Worm (Caenorhabditis elegans) whole organism, L4 larva: ENCODE data around the gene E04D5.4.

ENCODE experiments used
- F49E8.2 ChIP-seq: sonication (generic microtip); optimal IDR thresholded peaks from 2 replicates; lab custom pipeline; 2016; ENCODE audit warnings: missing compliant biosample characterization, mild to moderate bottlenecking, missing genetic modification characterization, borderline replicate concordance
- T20F7.1 ChIP-seq: fragments of 200-800 bp; sonication (Bioruptor generic); optimal IDR thresholded peaks from 2 replicates; lab custom pipeline; 2018; ENCODE audit warnings: mild to moderate bottlenecking, missing genetic modification characterization, missing compliant biosample characterization
- Y75B8A.6 ChIP-seq: fragments of 200-800 bp; sonication (Bioruptor generic); IDR thresholded peaks from 2 replicates; pipeline ENCODE4 v1.3.6; 2022; ENCODE audit warnings: missing genetic modification reagents, missing genetic modification characterization, missing compliant biosample characterization
- ZK337.2 ChIP-seq: fragments of 200-800 bp; sonication (Bioruptor generic); IDR thresholded peaks from 2 replicates; pipeline ENCODE4 v1.3.6; 2022; ENCODE audit warnings: missing genetic modification reagents, missing genetic modification characterization, missing compliant biosample characterization
- aha-1 ChIP-seq: fragments of 150-350 bp; peaks from one replicate; lab custom pipeline; 2014; ENCODE audit warnings: missing biosample characterization, missing genetic modification characterization
- aly-2 ChIP-seq: sonication (generic microtip); optimal IDR thresholded peaks from 2 replicates; lab custom pipeline; 2018; ENCODE audit warnings: missing biosample characterization, missing genetic modification characterization
- arid-1 ChIP-seq: fragments of 200-800 bp; sonication (Bioruptor generic); conservative IDR thresholded peaks from 2 replicates; pipeline ENCODE4 v1.3.6; 2022; ENCODE audit warnings: missing genetic modification reagents, missing genetic modification characterization, missing compliant biosample characterization
- attf-4 ChIP-seq: sonication (generic microtip); optimal IDR thresholded peaks from 3 replicates; lab custom pipeline; 2017; ENCODE audit warnings: missing biosample characterization, missing genetic modification characterization
- ceh-44 ChIP-seq: fragments of 200-800 bp; sonication (Bioruptor generic); IDR thresholded peaks from 2 replicates; pipeline ENCODE4 v1.3.6; 2022; ENCODE audit warnings: missing genetic modification reagents, missing genetic modification characterization, missing compliant biosample characterization
- ceh-82 ChIP-seq: sonication (generic microtip); optimal IDR thresholded peaks from 2 replicates; lab custom pipeline; 2017; ENCODE audit warnings: missing biosample characterization, missing genetic modification characterization
- ctbp-1 ChIP-seq: fragments of 200-800 bp; sonication (Bioruptor generic); IDR thresholded peaks from 2 replicates; pipeline ENCODE4 v1.3.6; 2022; ENCODE audit warnings: missing genetic modification reagents, missing genetic modification characterization, missing compliant biosample characterization
- daf-12 ChIP-seq: fragments of 150-350 bp; optimal IDR thresholded peaks from 2 replicates; lab custom pipeline; 2014; ENCODE audit warnings: missing biosample characterization, missing genetic modification reagents, missing genetic modification characterization
- daf-16 ChIP-seq, 3 experiments: sonication (generic microtip); optimal IDR thresholded peaks; 2 replicates each; lab custom pipeline; 2016 to 2017; ENCODE audit warnings: missing genetic modification characterization in 3 of 3, missing genetic modification reagents in 3 of 3, mild to moderate bottlenecking in 2 of 3, missing compliant biosample characterization in 2 of 3, missing biosample characterization in 1 of 3, moderate library complexity in 1 of 3
- daf-8 ChIP-seq: fragments of 200-800 bp; sonication (Bioruptor generic); IDR thresholded peaks from 2 replicates; pipeline ENCODE4 v1.3.6; 2022; ENCODE audit warnings: missing genetic modification characterization, missing compliant biosample characterization
- dmd-6 ChIP-seq: fragments of 200-800 bp; sonication (Bioruptor generic); IDR thresholded peaks from 2 replicates; pipeline ENCODE4 v1.3.6; 2022; ENCODE audit warnings: missing genetic modification reagents, missing genetic modification characterization, missing compliant biosample characterization
- dmd-9 ChIP-seq: fragments of 200-800 bp; sonication (Bioruptor generic); IDR thresholded peaks from 2 replicates; pipeline ENCODE4 v1.3.6; 2022; ENCODE audit warnings: missing genetic modification reagents, missing genetic modification characterization, missing compliant biosample characterization
- dpl-1 ChIP-seq: fragments of 150-350 bp; optimal IDR thresholded peaks from 2 replicates; lab custom pipeline; 2014; ENCODE audit warnings: missing biosample characterization, missing genetic modification reagents, missing genetic modification characterization
- egl-43 ChIP-seq: fragments of 200-800 bp; sonication (Bioruptor generic); IDR thresholded peaks from 2 replicates; pipeline ENCODE4 v1.3.6; 2022; ENCODE audit warnings: missing genetic modification reagents, missing genetic modification characterization, missing compliant biosample characterization
- gei-8 ChIP-seq: fragments of 200-800 bp; sonication (Bioruptor generic); optimal IDR thresholded peaks from 2 replicates; lab custom pipeline; 2018; ENCODE audit warnings: mild to moderate bottlenecking, missing genetic modification characterization, missing compliant biosample characterization
- lim-7 ChIP-seq: fragments of 200-800 bp; sonication (Bioruptor generic); IDR thresholded peaks from 2 replicates; pipeline ENCODE4 v1.3.6; 2022; ENCODE audit warnings: missing genetic modification characterization, missing compliant biosample characterization
- lin-13 ChIP-seq: fragments of 150-350 bp; optimal IDR thresholded peaks from 2 replicates; lab custom pipeline; 2014; ENCODE audit warnings: missing biosample characterization, missing genetic modification reagents, missing genetic modification characterization
- lir-3 ChIP-seq: sonication (generic microtip); optimal IDR thresholded peaks from 2 replicates; lab custom pipeline; 2016; ENCODE audit warnings: mild to moderate bottlenecking, missing genetic modification characterization, missing compliant biosample characterization
- lsy-2 ChIP-seq, 2 experiments: fragments of 150-350 bp in 1 of 2; sonication (generic microtip) in 1 of 2; optimal IDR thresholded peaks; 2 replicates each; lab custom pipeline; 2014 to 2017; ENCODE audit warnings: missing biosample characterization in 2 of 2, missing genetic modification characterization in 2 of 2
- mdt-29 ChIP-seq: fragments of 200-800 bp; sonication (Bioruptor generic); IDR thresholded peaks from 2 replicates; pipeline ENCODE4 v1.3.6; 2022; ENCODE audit warnings: missing genetic modification reagents, missing genetic modification characterization, missing compliant biosample characterization
- mep-1 ChIP-seq: fragments of 150-350 bp; sonication (generic microtip); optimal IDR thresholded peaks from 3 replicates; lab custom pipeline; 2014; ENCODE audit warnings: missing biosample characterization, missing genetic modification characterization
- nhr-111 ChIP-seq: fragments of 200-800 bp; sonication (Bioruptor generic); optimal IDR thresholded peaks from 2 replicates; lab custom pipeline; 2018; ENCODE audit warnings: mild to moderate bottlenecking, missing genetic modification characterization, missing compliant biosample characterization
- nhr-28 ChIP-seq: fragments of 150-350 bp; optimal IDR thresholded peaks from 2 replicates; lab custom pipeline; 2014; ENCODE audit warnings: missing biosample characterization, missing genetic modification characterization
- nhr-41 ChIP-seq: fragments of 200-800 bp; sonication (Bioruptor generic); IDR thresholded peaks from 2 replicates; pipeline ENCODE4 v1.3.6; 2022; ENCODE audit warnings: missing genetic modification reagents, missing genetic modification characterization, missing compliant biosample characterization
- nhr-42 ChIP-seq: fragments of 200-800 bp; sonication (Bioruptor generic); IDR thresholded peaks from 2 replicates; pipeline ENCODE4 v1.3.6; 2022; ENCODE audit warnings: missing genetic modification characterization, missing compliant biosample characterization
- nhr-48 ChIP-seq: sonication (generic microtip); optimal IDR thresholded peaks from 2 replicates; lab custom pipeline; 2016; ENCODE audit warnings: mild to moderate bottlenecking, missing genetic modification characterization, missing compliant biosample characterization
- nhr-6 ChIP-seq: fragments of 150-350 bp; optimal IDR thresholded peaks from 2 replicates; lab custom pipeline; 2014; ENCODE audit warnings: missing biosample characterization, missing genetic modification characterization
- pha-4 ChIP-seq, 2 experiments: fragments of 150-350 bp in 1 of 2; fragments of 200-800 bp in 1 of 2; sonication (Bioruptor generic) in 1 of 2; IDR thresholded peaks in 1 of 2; optimal IDR thresholded peaks in 1 of 2; 2 replicates each; pipeline versions ENCODE4 v1.3.6 to Lab custom; 2014 to 2022; ENCODE audit warnings: missing genetic modification characterization in 2 of 2, missing genetic modification reagents in 2 of 2, missing biosample characterization in 1 of 2, missing compliant biosample characterization in 1 of 2
- snpc-4 ChIP-seq: fragments of 150-350 bp; optimal IDR thresholded peaks from 2 replicates; lab custom pipeline; 2014; ENCODE audit warnings: missing biosample characterization, missing genetic modification characterization
- tag-97 ChIP-seq: fragments of 200-800 bp; sonication (Bioruptor generic); IDR thresholded peaks from 2 replicates; pipeline ENCODE4 v1.3.6; 2022; ENCODE audit warnings: missing genetic modification characterization, missing compliant biosample characterization
- tra-1 ChIP-seq: fragments of 200-800 bp; sonication (Bioruptor generic); IDR thresholded peaks from 2 replicates; pipeline ENCODE4 v1.3.6; 2022; ENCODE audit warnings: missing genetic modification reagents, missing genetic modification characterization, missing compliant biosample characterization
- unc-130 ChIP-seq: sonication (generic microtip); optimal IDR thresholded peaks from 2 replicates; lab custom pipeline; 2016; ENCODE audit warnings: missing genetic modification reagents, missing genetic modification characterization, missing compliant biosample characterization
- unc-39 ChIP-seq: sonication (generic microtip); optimal IDR thresholded peaks from 2 replicates; lab custom pipeline; 2017; ENCODE audit warnings: missing biosample characterization, missing genetic modification characterization
- unc-62 ChIP-seq, 3 experiments: fragments of 150-350 bp in 1 of 3; sonication (generic microtip); optimal IDR thresholded peaks in 2 of 3; peaks in 1 of 3; 1 replicate in 1 of 3; 2 replicates in 2 of 3; lab custom pipeline; 2014 to 2017; ENCODE audit warnings: missing biosample characterization in 3 of 3, missing genetic modification characterization in 3 of 3, missing genetic modification reagents in 3 of 3, missing genotype in 1 of 3
- zag-1 ChIP-seq: fragments of 150-350 bp; optimal IDR thresholded peaks from 2 replicates; lab custom pipeline; 2014; ENCODE audit warnings: missing biosample characterization, missing genetic modification characterization
- zfp-3 ChIP-seq: fragments of 200-800 bp; sonication (Bioruptor generic); conservative IDR thresholded peaks from 2 replicates; pipeline ENCODE4 v1.3.6; 2022; ENCODE audit warnings: missing genetic modification reagents, missing genetic modification characterization, missing compliant biosample characterization
- zip-2 ChIP-seq: fragments of 150-350 bp; optimal IDR thresholded peaks from 2 replicates; lab custom pipeline; 2014; ENCODE audit warnings: missing biosample characterization, missing genetic modification characterization

E04D5.4 gene

ce11 chrII:10416332-10416863 lies 23.7 kb upstream of the E04D5.4 start, which contains the start of gene eif-2A (continued):
- TF ChIP-seq ceh-82 (no peak), snpc-4 (no peak), daf-16 (GFP tag; optimal IDR thresholded peaks at IDR 0.05; lab: Kevin White, UChicago) (no peak), daf-16 (tag; optimal IDR thresholded peaks at IDR 0.05; lab: Kevin White, UChicago) (no peak), mdt-29 (GFP tag; lab: Robert Waterston, UW) (no peak), lir-3 (tag; lab: Kevin White, UChicago) (no peak), pha-4 (GFP tag; IDR thresholded peaks at IDR 0.05; lab: Robert Waterston, UW) (no peak), pha-4 (tag; optimal IDR thresholded peaks at IDR 0.05; lab: Kevin White, UChicago) (no peak), tag-97 (no peak), gei-8 (GFP tag; lab: Kevin White, UChicago) (no peak), zag-1 (tag; lab: Kevin White, UChicago) (no peak), mep-1 (no peak), nhr-28 (tag; lab: Kevin White, UChicago) (no peak), dmd-9 (GFP tag; lab: Robert Waterston, UW) (no peak), egl-43 (GFP tag; lab: Robert Waterston, UW) (no peak), nhr-48 (tag; lab: Kevin White, UChicago) (no peak), lsy-2 (tag; optimal IDR thresholded peaks at IDR 0.05; lab: Kevin White, UChicago) (peak in 1 of 2 experiments; percentile 93), ceh-44 (GFP tag; lab: Robert Waterston, UW) (no peak), attf-4 (tag; lab: Kevin White, UChicago) (no peak), T20F7.1 (GFP tag; lab: Kevin White, UChicago) (peak; percentile 61), zfp-3 (no peak), nhr-42 (GFP tag; lab: Robert Waterston, UW) (no peak), ZK337.2 (GFP tag; lab: Robert Waterston, UW) (no peak), nhr-41 (no peak), unc-39 (tag; lab: Kevin White, UChicago) (no peak), Y75B8A.6 (GFP tag; lab: Robert Waterston, UW) (no peak), F49E8.2 (tag; lab: Kevin White, UChicago) (no peak), unc-130 (peak; percentile 0), unc-62 (GFP tag; optimal IDR thresholded peaks at IDR 0.05 in 1 of 2; lab: Kevin White, UChicago) (peak in 1 of 2 experiments; percentile 12), unc-62 (tag; optimal IDR thresholded peaks at IDR 0.05; lab: Kevin White, UChicago) (no peak), arid-1 (no peak), dpl-1 (GFP tag; lab: Kevin White, UChicago) (peak; percentile 32), lin-13 (GFP tag; lab: Kevin White, UChicago) (no peak)

ce11 chrII:10421941-10422340 lies 18.1 kb upstream of the E04D5.4 start, which contains the start of gene frpr-21:
frpr-21 (minus strand) TSS chrII:10422041.
- no peak for TF ChIP-seq daf-8
- TF ChIP-seq arid-1, result no peak
- TF ChIP-seq aha-1 (tag; lab: Kevin White, UChicago), result no peak
- no peak for TF ChIP-seq aly-2
- TF ChIP-seq dmd-6 (GFP tag; lab: Robert Waterston, UW), result no peak

ce11 chrII:10435836-10436235 lies 4.2 kb upstream of the E04D5.4 start, which contains the start of gene cut-4:
cut-4 (plus strand) TSS chrII:10436136.
- TF ChIP-seq gei-8 (GFP tag; lab: Kevin White, UChicago), result no peak
- no peak for TF ChIP-seq ctbp-1 (GFP tag; lab: Robert Waterston, UW)
- TF ChIP-seq tra-1 (GFP tag; lab: Robert Waterston, UW), result no peak
- TF ChIP-seq dmd-9 (GFP tag; lab: Robert Waterston, UW), result no peak
- no peak for TF ChIP-seq tag-97
- TF ChIP-seq dmd-6 (GFP tag; lab: Robert Waterston, UW), result no peak
- TF ChIP-seq aly-2, result no peak
- no peak for TF ChIP-seq zip-2 (tag; lab: Kevin White, UChicago)
- no peak for TF ChIP-seq daf-12 (tag; lab: Kevin White, UChicago)
- no peak for TF ChIP-seq arid-1
- TF ChIP-seq nhr-6 (tag; lab: Kevin White, UChicago), result no peak
- no peak for TF ChIP-seq dpl-1 (GFP tag; lab: Kevin White, UChicago)
- TF ChIP-seq nhr-111, result no peak
- no peak for TF ChIP-seq pha-4 (GFP tag; IDR thresholded peaks at IDR 0.05; lab: Robert Waterston, UW)
- no peak for TF ChIP-seq pha-4 (tag; optimal IDR thresholded peaks at IDR 0.05; lab: Kevin White, UChicago)
- no peak for TF ChIP-seq lim-7 (GFP tag; lab: Robert Waterston, UW)
- TF ChIP-seq, all 104 proteins: peak for 0
